Fruit fly (Drosophila melanogaster) ovary, adult (tissue): ENCODE measurements around the gene CG32284.

Experiments used
- CG17801 ChIP-seq: fragments of 200-800 bp; optimal IDR thresholded peaks from 2 replicates; lab custom pipeline; 2019; ENCODE audit warnings: missing biosample characterization, mild to moderate bottlenecking, missing genetic modification characterization, moderate library complexity; ENCODE audit not compliant: partially characterized antibody

The CG32284 gene

dm6 chr3L:3186364-3186763, at the start of gene CG32284:
CG32284 (plus strand) TSS chr3L:3186664.
- TF ChIP-seq CG17801 = no peak

dm6 chr3L:3141411-3141810, 45.1 kb upstream of the CG32284 start:
- TF ChIP-seq CG17801 = no peak

- no peak for TF ChIP-seq CG17801
These were observed 43.7 kb upstream of the CG32284 start for dm6 chr3L:3142516-3143382.

dm6 chr3L:3143383-3143962, 43.0 kb upstream of the CG32284 start, which contains the start of the genes CG11537 and Alg2:
CG11537 (minus strand) TSS chr3L:3143457.
Alg2 (plus strand) TSS chr3L:3143808.
- no peak for TF ChIP-seq CG17801

dm6 chr3L:3148125-3149059, 38.1 kb upstream of the CG32284 start, which contains the start of the genes Usp5 and BtbVII:
Usp5 (minus strand) TSS chr3L:3148358.
BtbVII (plus strand) TSS chr3L:3148646.
- TF ChIP-seq CG17801 = peak; percentile 7

dm6 chr3L:3149060-3149872, 37.2 kb upstream of the CG32284 start:
- TF ChIP-seq CG17801 = no peak

dm6 chr3L:3150376-3150775, 36.1 kb upstream of the CG32284 start:
- no peak for TF ChIP-seq CG17801

dm6 chr3L:3157651-3158050, 28.8 kb upstream of the CG32284 start:
- TF ChIP-seq CG17801 = no peak

- no peak for TF ChIP-seq CG17801
These were observed 26.9 kb upstream of the CG32284 start, which contains the start of the genes ND-30 and CG15812 for dm6 chr3L:3159309-3160194. ND-30 (minus strand) TSS chr3L:3159578. CG15812 (plus strand) TSS chr3L:3159991.

- no peak for TF ChIP-seq CG17801
These were observed 24.5 kb upstream of the CG32284 start, which contains the start of gene rasp for dm6 chr3L:3161968-3162367. rasp (plus strand) TSS chr3L:3162180.

dm6 chr3L:3162584-3162983, 23.9 kb upstream of the CG32284 start:
- no peak for TF ChIP-seq CG17801

dm6 chr3L:3164951-3165350, 21.5 kb upstream of the CG32284 start, which contains the start of gene CG32280:
CG32280 (plus strand) TSS chr3L:3165181.
- peak; percentile 30 for TF ChIP-seq CG17801

dm6 chr3L:3165399-3165798, 21.1 kb upstream of the CG32284 start:
- TF ChIP-seq CG17801 = no peak

dm6 chr3L:3166200-3166695, 20.2 kb upstream of the CG32284 start, which contains the start of gene Asciz:
Asciz (minus strand) TSS chr3L:3166250.
- no peak for TF ChIP-seq CG17801
